Worm (Caenorhabditis elegans): Measurements from ENCODE around the gene ZK822.9.

Gene ZK822.9

ce11 chrIV:11922011-11922410 lies 6.3 kb downstream of the ZK822.9 start, which contains the start of gene ZK822.1:
Gene ZK822.1 (minus strand): TSS chrIV:11922131.
- TF ChIP-seq nhr-12 (tag; optimal IDR thresholded peaks at IDR 0.05): no peak
- no peak for TF ChIP-seq fkh-2 (tag; optimal IDR thresholded peaks at IDR 0.05)

DNA sequence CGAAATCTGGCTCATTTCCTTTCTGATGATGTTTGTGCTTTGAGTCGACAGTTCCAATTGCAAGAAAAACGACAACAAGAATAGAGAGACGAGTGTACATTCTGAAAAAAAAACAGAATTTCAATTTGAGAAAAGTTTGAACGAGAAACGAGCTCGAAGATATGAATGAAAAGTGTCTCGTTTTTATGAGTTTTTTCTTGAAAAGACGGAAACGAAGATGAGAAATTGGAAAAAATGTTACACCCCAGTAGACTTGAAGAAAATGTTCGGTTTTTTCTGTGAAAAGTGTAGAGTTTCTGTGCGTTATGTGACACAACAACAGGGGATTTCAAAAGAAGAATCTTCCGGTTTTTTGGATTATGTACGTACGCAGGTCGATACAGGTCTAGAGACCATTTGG lies 7.3 kb downstream of the ZK822.9 start, which contains the start of gene srlf-31:
TSS of gene srlf-31 (minus strand) at position 101 of the 400 bp plus-strand sequence.
- TF ChIP-seq aly-2 (tag; optimal IDR thresholded peaks at IDR 0.05) (no peak), eor-1 (tag; optimal IDR thresholded peaks at IDR 0.05) (no peak), egl-27 (tag; optimal IDR thresholded peaks at IDR 0.05) (no peak), nfya-1 (tag; optimal IDR thresholded peaks at IDR 0.05; ENCODE audit: insufficient read depth) (no peak), unc-62 (GFP tag; optimal IDR thresholded peaks at IDR 0.05) (no peak), nhr-12 (tag; optimal IDR thresholded peaks at IDR 0.05) (no peak), nhr-43 (tag; optimal IDR thresholded peaks at IDR 0.05; ENCODE audit: poor library complexity, severe bottlenecking) (no peak), snpc-4 (tag; optimal IDR thresholded peaks at IDR 0.05) (no peak), pqm-1 (tag; optimal IDR thresholded peaks at IDR 0.05) (no peak), ceh-16 (tag; optimal IDR thresholded peaks at IDR 0.05) (no peak), sea-2 (GFP tag; optimal IDR thresholded peaks at IDR 0.05) (no peak), nhr-67 (tag; optimal IDR thresholded peaks at IDR 0.05) (no peak), ZK546.5 (tag; optimal IDR thresholded peaks at IDR 0.05) (no peak)

ce11 chrIV:11924092-11924491 lies 8.3 kb downstream of the ZK822.9 start:
- TF ChIP-seq tbx-2 (tag; optimal IDR thresholded peaks at IDR 0.05) (no peak), R02D3.7 (tag; optimal IDR thresholded peaks at IDR 0.05) (no peak), unc-39 (tag; optimal IDR thresholded peaks at IDR 0.05) (no peak), zag-1 (tag; optimal IDR thresholded peaks at IDR 0.05) (no peak), pha-4 (tag; optimal IDR thresholded peaks at IDR 0.05) (no peak)

DNA sequence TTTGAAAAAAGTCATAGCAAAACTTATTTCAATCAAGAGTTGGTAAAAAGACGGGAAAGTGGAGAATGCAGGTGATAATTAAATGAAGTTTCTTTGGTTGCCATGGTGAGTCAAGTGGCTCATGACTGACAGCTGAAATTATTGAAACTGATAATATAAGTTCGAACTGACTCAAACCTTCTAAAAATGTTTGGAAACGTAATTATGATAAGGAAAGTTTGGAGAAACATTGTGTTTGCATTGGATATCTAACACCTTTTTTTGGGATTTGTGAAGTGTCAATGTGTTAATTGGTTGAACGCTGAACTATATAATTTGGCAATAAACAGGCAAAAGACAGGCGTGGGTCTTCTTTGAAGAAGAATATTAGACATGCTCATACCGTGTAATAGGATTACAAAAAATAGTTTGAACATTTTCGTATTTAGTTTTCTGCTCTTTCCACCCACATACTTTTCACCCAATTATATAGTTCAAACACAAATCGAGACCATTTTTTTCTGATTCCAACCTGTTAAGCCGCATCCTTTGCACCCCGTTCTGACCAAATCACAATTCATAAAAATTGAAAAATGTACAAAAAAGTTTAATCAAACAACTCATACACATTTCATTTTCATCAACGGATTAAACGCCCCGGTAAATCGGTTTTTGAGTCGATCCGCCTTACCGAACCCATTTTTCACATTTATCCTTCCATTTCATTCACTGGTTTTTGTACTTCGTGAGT lies 9.8 kb downstream of the ZK822.9 start, which contains the start of the genes srlf-33 and srlf-32:
TSS of gene srlf-33 (minus strand) at position 101 of the 730 bp plus-strand sequence.
TSS of gene srlf-32 (plus strand) at position 680 of the 730 bp plus-strand sequence.
- TF ChIP-seq aly-2 (tag; optimal IDR thresholded peaks at IDR 0.05): no peak
- TF ChIP-seq fos-1 (tag; optimal IDR thresholded peaks at IDR 0.05): no peak
- TF ChIP-seq nhr-67 (tag; optimal IDR thresholded peaks at IDR 0.05): no peak
- TF ChIP-seq nhr-11 (tag; optimal IDR thresholded peaks at IDR 0.05): no peak
- TF ChIP-seq pha-4 (tag; optimal IDR thresholded peaks at IDR 0.05): no peak
- TF ChIP-seq R02D3.7 (tag; optimal IDR thresholded peaks at IDR 0.05): no peak

- TF ChIP-seq ceh-28 (tag; optimal IDR thresholded peaks at IDR 0.05) (no peak), nfya-1 (tag; optimal IDR thresholded peaks at IDR 0.05; ENCODE audit: insufficient read depth) (peak; percentile 51), skn-1 (tag; optimal IDR thresholded peaks at IDR 0.05) (no peak), elt-2 (tag; optimal IDR thresholded peaks at IDR 0.05) (peak; percentile 37), nhr-25 (tag; optimal IDR thresholded peaks at IDR 0.05) (peak; percentile 56), nhr-43 (tag; optimal IDR thresholded peaks at IDR 0.05; ENCODE audit: poor library complexity, severe bottlenecking) (peak; percentile 60), lsy-12 (tag; optimal IDR thresholded peaks at IDR 0.05) (peak; percentile 31), hmg-11 (tag; optimal IDR thresholded peaks at IDR 0.05) (peak; percentile 22), nhr-23 (tag; optimal IDR thresholded peaks at IDR 0.05) (peak; percentile 33), elt-3 (tag; optimal IDR thresholded peaks at IDR 0.05) (peak in 1 of 3 experiments; percentile 41), lin-39 (tag; optimal IDR thresholded peaks at IDR 0.05) (peak; percentile 41), tbx-2 (tag; optimal IDR thresholded peaks at IDR 0.05) (no peak)
These were observed 12.6 kb downstream of the ZK822.9 start for ce11 chrIV:11928388-11928787.

- no peak for TF ChIP-seq ztf-11 (tag; optimal IDR thresholded peaks at IDR 0.05)
These were observed 14.8 kb downstream of the ZK822.9 start, which contains the start of gene nhx-9 for ce11 chrIV:11930572-11930971. Gene nhx-9 (plus strand): TSS chrIV:11930872.

All from whole organism, L3 larva.